Fruit fly (Drosophila melanogaster): ENCODE results near the gene Gp93.

The Gp93 gene

dm6 chr3R:27916355-27917019, 32.0 kb upstream of the Gp93 start, which contains the start of the genes CG5003 and mRpS22 (continued):
- TF ChIP-seq Dref (GFP tag; IDR thresholded peaks at IDR 0.05) (no peak), Med (GFP tag) (peak; percentile 72), CG4404 (GFP tag; IDR thresholded peaks at IDR 0.05) (no peak; the same call in 1 of the 2 replicates), toy (GFP tag; IDR thresholded peaks at IDR 0.05) (no peak), Doc2 (GFP tag; IDR thresholded peaks at IDR 0.05) (no peak), nom (GFP tag; optimal IDR thresholded peaks at IDR 0.05) (no peak), wor (GFP tag; IDR thresholded peaks at IDR 0.05) (peak; percentile 18; the same call in 1 of the 2 replicates), kni (GFP tag; optimal IDR thresholded peaks at IDR 0.05) (no peak), Hmr (GFP tag; optimal IDR thresholded peaks at IDR 0.05) (peak; percentile 56), CG6254 (GFP tag; optimal IDR thresholded peaks at IDR 0.05) (no peak), CG9437 (GFP tag; optimal IDR thresholded peaks at IDR 0.05) (peak; percentile 60), CG6791 (GFP tag; IDR thresholded peaks at IDR 0.05; ENCODE audit: partially characterized antibody) (no peak), Hr39 (optimal IDR thresholded peaks at IDR 0.05) (no peak), Side (GFP tag; optimal IDR thresholded peaks at IDR 0.05) (no peak), Blimp-1 (GFP tag; optimal IDR thresholded peaks at IDR 0.05) (no peak), C15 (GFP tag; IDR thresholded peaks at IDR 0.05) (no peak), pfk (GFP tag; optimal IDR thresholded peaks at IDR 0.05) (no peak), Bteb2 (GFP tag; optimal IDR thresholded peaks at IDR 0.05) (peak; percentile 1), Dfd (GFP tag; optimal IDR thresholded peaks at IDR 0.05) (peak in 1 of 2 experiments; percentile 65), odd (GFP tag; optimal IDR thresholded peaks at IDR 0.05) (no peak), repo (GFP tag; optimal IDR thresholded peaks at IDR 0.05) (no peak), Dek (tag; optimal IDR thresholded peaks at IDR 0.05) (peak; percentile 50), CG14014 (GFP tag; IDR thresholded peaks at IDR 0.05) (no peak), ttk (GFP tag; IDR thresholded peaks at IDR 0.05) (0 out of 2 replicates have a peak, but pooled peaks have one; percentile 5), CG4282 (GFP tag; optimal IDR thresholded peaks at IDR 0.05) (no peak), tgo (GFP tag; IDR thresholded peaks at IDR 0.05) (peak; percentile 49; the same call in 1 of the 3 replicates), Hand (GFP tag; optimal IDR thresholded peaks at IDR 0.05) (no peak), CoRest (tag; optimal IDR thresholded peaks at IDR 0.05) (peak; percentile 75), Opbp (GFP tag; IDR thresholded peaks at IDR 0.05; ENCODE audit: partially characterized antibody) (no peak), chn (GFP tag; optimal IDR thresholded peaks at IDR 0.05) (no peak), CG11695 (GFP tag; IDR thresholded peaks at IDR 0.05) (no peak), insv (GFP tag; optimal IDR thresholded peaks at IDR 0.05) (peak in 1 of 2 experiments; percentile 22), CG31441 (GFP tag; IDR thresholded peaks at IDR 0.05) (peak; percentile 64), corto (GFP tag; optimal IDR thresholded peaks at IDR 0.05) (no peak), Sox102F (GFP tag; optimal IDR thresholded peaks at IDR 0.05) (peak; percentile 59), CG10462 (GFP tag; optimal IDR thresholded peaks at IDR 0.05) (peak; percentile 41), bowl (GFP tag; IDR thresholded peaks at IDR 0.05) (no peak; the same call in 1 of the 2 replicates), CG8478 (optimal IDR thresholded peaks at IDR 0.05) (no peak), Jarid2 (GFP tag; optimal IDR thresholded peaks at IDR 0.05) (peak; percentile 17), Atf3 (GFP tag; optimal IDR thresholded peaks at IDR 0.05) (peak; percentile 11), CG17568 (GFP tag; optimal IDR thresholded peaks at IDR 0.05) (no peak), chif (GFP tag; optimal IDR thresholded peaks at IDR 0.05) (peak in 1 of 2 experiments; percentile 2), lola (GFP tag; optimal IDR thresholded peaks at IDR 0.05) (peak in 1 of 3 experiments; percentile 60), ase (GFP tag; IDR thresholded peaks at IDR 0.05) (0 out of 3 replicates have a peak, but pooled peaks have one; percentile 8), Atf6 (GFP tag; IDR thresholded peaks at IDR 0.05) (no peak; the same call in 1 of the 2 replicates), Ptx1 (GFP tag; IDR thresholded peaks at IDR 0.05) (no peak), CG11085 (GFP tag; IDR thresholded peaks at IDR 0.05) (no peak), CG12769 (tag; optimal IDR thresholded peaks at IDR 0.05) (no peak), CG4424 (GFP tag; optimal IDR thresholded peaks at IDR 0.05) (peak; percentile 69), gro (GFP tag; optimal IDR thresholded peaks at IDR 0.05) (no peak)

All from whole organism, embryonic.